Fruit fly (Drosophila melanogaster): ENCODE measurements around the gene CG43083.
A peak's percentile ranks its signal among the peaks of the same experiment; 100 is the strongest.

CG43083 gene

dm6 chr3L:15661567-15661966 is 13.2 kb downstream of the CG43083 start, which contains the start of gene CG43082 (continued):
- TF ChIP-seq CG4328 (GFP tag; optimal IDR thresholded peaks at IDR 0.05): no peak

DNA sequence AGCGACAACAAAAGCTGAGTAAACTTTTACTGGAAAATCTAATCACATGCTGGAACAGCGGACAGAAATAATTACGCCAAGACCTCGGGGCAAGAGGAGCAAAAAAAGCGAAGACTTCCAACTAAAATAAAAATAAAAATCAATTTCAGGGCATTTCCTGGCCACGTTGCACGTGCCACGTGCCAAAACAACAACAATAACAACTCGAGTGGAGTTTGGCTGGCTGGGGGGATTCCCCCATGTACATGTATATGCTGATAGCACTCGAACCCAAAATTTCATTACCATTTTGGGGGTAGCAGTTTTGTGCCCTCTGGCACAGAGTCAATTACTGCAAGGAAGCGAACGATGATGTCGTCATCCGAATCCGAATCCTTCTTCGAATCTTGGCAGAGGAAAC is 14.1 kb downstream of the CG43083 start:
- no peak for TF ChIP-seq Myb (GFP tag; optimal IDR thresholded peaks at IDR 0.05)
- peak; percentile 81 for TF ChIP-seq CG4360 (GFP tag; IDR thresholded peaks at IDR 0.05)
- TF ChIP-seq sens (GFP tag): peak; percentile 68
- TF ChIP-seq ci (GFP tag; IDR thresholded peaks at IDR 0.05): no peak
- TF ChIP-seq CG6254 (GFP tag; optimal IDR thresholded peaks at IDR 0.05): no peak
- TF ChIP-seq z (GFP tag; IDR thresholded peaks at IDR 0.05): peak; percentile 66; the same call in 2 of the 3 replicates
- TF ChIP-seq bowl (GFP tag; IDR thresholded peaks at IDR 0.05): no peak
- TF ChIP-seq CG18599 (GFP tag; optimal IDR thresholded peaks at IDR 0.05): peak; percentile 12
- TF ChIP-seq Oli (tag; optimal IDR thresholded peaks at IDR 0.05): no peak
- no peak for TF ChIP-seq Deaf1 (tag; optimal IDR thresholded peaks at IDR 0.05)
- TF ChIP-seq mld (GFP tag; IDR thresholded peaks at IDR 0.05; ENCODE audit: partially characterized antibody): 0 out of 3 replicates have a peak, but pooled peaks have one; percentile 18
- peak; percentile 92 for TF ChIP-seq Hey (tag; optimal IDR thresholded peaks at IDR 0.05)
- TF ChIP-seq Six4 (GFP tag; optimal IDR thresholded peaks at IDR 0.05): no peak
- no peak for TF ChIP-seq ac (GFP tag; optimal IDR thresholded peaks at IDR 0.05)

dm6 chr3L:15664199-15664794 is 15.9 kb downstream of the CG43083 start:
- no peak for TF ChIP-seq Side (GFP tag; optimal IDR thresholded peaks at IDR 0.05)
- TF ChIP-seq CG7372 (GFP tag; IDR thresholded peaks at IDR 0.05): no peak
- no peak for TF ChIP-seq p53 (GFP tag; optimal IDR thresholded peaks at IDR 0.05)
- no peak for TF ChIP-seq CG18011 (GFP tag; optimal IDR thresholded peaks at IDR 0.05)
- TF ChIP-seq tap (tag; optimal IDR thresholded peaks at IDR 0.05): no peak
- TF ChIP-seq CG18262 (tag; optimal IDR thresholded peaks at IDR 0.05): no peak
- TF ChIP-seq nerfin-1 (tag; optimal IDR thresholded peaks at IDR 0.05): peak; percentile 99
- TF ChIP-seq CG2875 (GFP tag; optimal IDR thresholded peaks at IDR 0.05): no peak
- no peak for TF ChIP-seq ERR (GFP tag; optimal IDR thresholded peaks at IDR 0.05)
- no peak for TF ChIP-seq Fer1 (GFP tag; optimal IDR thresholded peaks at IDR 0.05)
- TF ChIP-seq zfh1 (GFP tag; IDR thresholded peaks at IDR 0.05): no peak
- no peak for TF ChIP-seq nom (GFP tag; optimal IDR thresholded peaks at IDR 0.05)
- TF ChIP-seq Dek (tag; optimal IDR thresholded peaks at IDR 0.05): no peak
- TF ChIP-seq B-H2 (GFP tag; optimal IDR thresholded peaks at IDR 0.05): no peak
- no peak for TF ChIP-seq Lhr (GFP tag; optimal IDR thresholded peaks at IDR 0.05)
- TF ChIP-seq Neu2 (GFP tag; optimal IDR thresholded peaks at IDR 0.05; ENCODE audit: borderline replicate concordance): no peak
- peak; percentile 10 for TF ChIP-seq nmo (GFP tag; optimal IDR thresholded peaks at IDR 0.05)
- TF ChIP-seq Scr (GFP tag; IDR thresholded peaks at IDR 0.05; ENCODE audit: partially characterized antibody): no peak
- no peak for TF ChIP-seq Meics (GFP tag; optimal IDR thresholded peaks at IDR 0.05)
- TF ChIP-seq E2f2 (GFP tag; IDR thresholded peaks at IDR 0.05): no peak
- no peak for TF ChIP-seq CG17802 (tag; optimal IDR thresholded peaks at IDR 0.05)
- TF ChIP-seq NFAT (GFP tag; IDR thresholded peaks at IDR 0.05): no peak
- no peak for TF ChIP-seq pho (GFP tag; optimal IDR thresholded peaks at IDR 0.05)
- TF ChIP-seq CG8290 (GFP tag; optimal IDR thresholded peaks at IDR 0.05): no peak
- TF ChIP-seq CG8290 (tag; optimal IDR thresholded peaks at IDR 0.05): no peak
- no peak for TF ChIP-seq esg (GFP tag; conservative IDR thresholded peaks at IDR 0.05)
- no peak for TF ChIP-seq CG12744 (GFP tag; optimal IDR thresholded peaks at IDR 0.05)
- peak; percentile 53 for TF ChIP-seq sd (tag; optimal IDR thresholded peaks at IDR 0.05)
- TF ChIP-seq CG13296 (GFP tag; optimal IDR thresholded peaks at IDR 0.05): no peak
- no peak for TF ChIP-seq CG11504 (tag; optimal IDR thresholded peaks at IDR 0.05)
- TF ChIP-seq Rx (GFP tag; IDR thresholded peaks at IDR 0.05): 0 out of 2 replicates have a peak, but pooled peaks have one; percentile 15
- TF ChIP-seq dmrt11E (tag; optimal IDR thresholded peaks at IDR 0.05): no peak
- no peak for TF ChIP-seq HLH54F (GFP tag; optimal IDR thresholded peaks at IDR 0.05)
